Worm (Caenorhabditis elegans): Measurements from ENCODE around the gene fbxa-83.

DNA sequence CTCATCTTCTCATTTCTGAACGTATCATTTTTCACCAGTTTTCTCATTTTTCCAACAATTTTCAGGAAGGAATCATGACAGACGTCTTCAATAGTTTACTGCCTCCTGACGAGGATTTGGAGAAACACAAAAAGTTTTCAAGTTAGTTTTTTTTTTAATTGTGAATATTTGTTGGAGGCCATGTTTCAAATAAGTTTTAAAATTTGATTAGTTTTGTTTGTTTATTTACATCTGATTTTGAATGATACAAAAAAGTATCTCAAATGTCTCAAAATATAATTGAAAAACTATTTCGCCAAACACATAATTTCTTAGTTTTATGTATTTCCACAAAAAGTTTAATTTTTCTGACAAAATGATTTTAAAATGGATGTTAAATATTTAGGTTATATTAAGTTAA is 35.0 kb upstream of the fbxa-83 start, which contains the start of gene ssu-2:
- TF ChIP-seq him-1 (tag; optimal IDR thresholded peaks at IDR 0.05), result no peak
- no peak for TF ChIP-seq W03F9.2 (tag; optimal IDR thresholded peaks at IDR 0.05)
- no peak for TF ChIP-seq dao-5 (tag; optimal IDR thresholded peaks at IDR 0.05)
